Fruit fly (Drosophila melanogaster) whole organism, wandering third instar larva: ENCODE results near the gene Cubn.
A peak's percentile ranks its signal among the peaks of the same experiment; 100 is the strongest.

Experiments used
- Abd-B ChIP-seq: fragments of >200 bp; optimal IDR thresholded peaks from 2 replicates; lab custom pipeline; 2017; ENCODE audit warnings: missing biosample characterization, missing genetic modification characterization
- CG32264 ChIP-seq: fragments of 200-800 bp; sonication (Bioruptor generic); optimal IDR thresholded peaks from 2 replicates; lab custom pipeline; 2016; ENCODE audit warnings: missing biosample characterization, missing genetic modification characterization
- CG9705 ChIP-seq: fragments of 200-800 bp; sonication (Bioruptor generic); optimal IDR thresholded peaks from 2 replicates; lab custom pipeline; 2018; ENCODE audit warnings: missing biosample characterization, mild to moderate bottlenecking, missing genetic modification characterization
- CrebA ChIP-seq: fragments of 200-800 bp; sonication (Bioruptor generic); optimal IDR thresholded peaks from 2 replicates; lab custom pipeline; 2016; ENCODE audit warnings: missing biosample characterization, mild to moderate bottlenecking, missing genetic modification characterization, borderline replicate concordance
- Dfd ChIP-seq: fragments of >200 bp; optimal IDR thresholded peaks from 2 replicates; lab custom pipeline; 2017; ENCODE audit warnings: missing biosample characterization, missing genetic modification characterization
- Dif ChIP-seq: fragments of 200-275, 200-300 bp; sonication (Bioruptor generic); optimal IDR thresholded peaks from 2 replicates; lab custom pipeline; 2018; ENCODE audit warnings: missing biosample characterization, missing genetic modification characterization; ENCODE audit not compliant: partially characterized antibody
- GATAd ChIP-seq: sonication (Bioruptor generic); optimal IDR thresholded peaks from 2 replicates; lab custom pipeline; 2016; ENCODE audit warnings: missing biosample characterization, missing genetic modification characterization
- HLH106 ChIP-seq: fragments of 200-800 bp; optimal IDR thresholded peaks from 3 replicates; lab custom pipeline; 2019; ENCODE audit warnings: missing biosample characterization, mild to moderate bottlenecking, missing genetic modification characterization, moderate library complexity
- Hnf4 ChIP-seq: fragments of 200-800 bp; sonication (Bioruptor generic); optimal IDR thresholded peaks from 2 replicates; lab custom pipeline; 2016; ENCODE audit warnings: missing biosample characterization, mild to moderate bottlenecking, missing genetic modification characterization
- Hr83 ChIP-seq: fragments of 200-300 bp; sonication (Bioruptor generic); optimal IDR thresholded peaks from 2 replicates; lab custom pipeline; 2016; ENCODE audit warnings: missing biosample characterization, mild to moderate bottlenecking, missing genetic modification characterization, moderate library complexity; ENCODE audit not compliant: poor library complexity, severe bottlenecking
- Jra ChIP-seq: sonication (Bioruptor generic); optimal IDR thresholded peaks from 2 replicates; lab custom pipeline; 2016; ENCODE audit warnings: missing biosample characterization, missing genetic modification characterization
- Mio ChIP-seq: sonication (Bioruptor generic); optimal IDR thresholded peaks from 2 replicates; lab custom pipeline; 2016; ENCODE audit warnings: missing biosample characterization, missing genetic modification characterization
- Myc ChIP-seq: fragments of >200 bp; optimal IDR thresholded peaks from 2 replicates; lab custom pipeline; 2017
- N ChIP-seq: fragments of >200 bp; optimal IDR thresholded peaks from 2 replicates; lab custom pipeline; 2018; ENCODE audit warnings: missing biosample characterization, missing external identifiers, missing genetic modification characterization
- Rel ChIP-seq, 2 experiments: fragments of 200-800 bp; sonication (Bioruptor generic) in 1 of 2; optimal IDR thresholded peaks; 2 replicates in 1 of 2; 3 replicates in 1 of 2; lab custom pipeline; 2016 to 2019; ENCODE audit warnings: mild to moderate bottlenecking in 2 of 2, missing biosample characterization in 2 of 2, missing genetic modification characterization in 2 of 2, moderate library complexity in 1 of 2
- Vsx2 ChIP-seq: fragments of 200-300, 225-300 bp; sonication (Bioruptor generic); optimal IDR thresholded peaks from 2 replicates; lab custom pipeline; 2018; ENCODE audit warnings: missing biosample characterization, missing genetic modification characterization; ENCODE audit not compliant: partially characterized antibody
- br ChIP-seq: fragments of 200-800 bp; sonication (Bioruptor generic); optimal IDR thresholded peaks from 2 replicates; lab custom pipeline; 2016; ENCODE audit warnings: missing biosample characterization, missing genetic modification characterization
- brk ChIP-seq: fragments of 200-800 bp; sonication (Bioruptor generic); optimal IDR thresholded peaks from 2 replicates; lab custom pipeline; 2016; ENCODE audit warnings: missing biosample characterization, mild to moderate bottlenecking, missing genetic modification characterization
- dl ChIP-seq, 2 experiments: fragments of 175-275, 200-275 bp in 1 of 2; fragments of 200-275 bp in 1 of 2; sonication (Bioruptor generic); optimal IDR thresholded peaks; lab custom pipeline; 2018; ENCODE audit warnings: mild to moderate bottlenecking in 2 of 2, missing biosample characterization in 2 of 2, missing genetic modification characterization in 2 of 2, moderate library complexity in 2 of 2; ENCODE audit not compliant: partially characterized antibody in 2 of 2, insufficient read depth in 1 of 2
- dmrt93B ChIP-seq: fragments of 200-800 bp; sonication (Bioruptor generic); optimal IDR thresholded peaks from 2 replicates; lab custom pipeline; 2018; ENCODE audit warnings: missing biosample characterization, mild to moderate bottlenecking, missing genetic modification characterization
- foxo ChIP-seq, 2 experiments: fragments of 200-800 bp; sonication (Bioruptor generic); optimal IDR thresholded peaks; 2 replicates in 1 of 2; 3 replicates in 1 of 2; lab custom pipeline; 2016 to 2017; ENCODE audit warnings: missing biosample characterization in 2 of 2, missing genetic modification characterization in 2 of 2
- fru ChIP-seq: fragments of 200-800 bp; sonication (Bioruptor generic); optimal IDR thresholded peaks from 3 replicates; lab custom pipeline; 2016; ENCODE audit warnings: missing biosample characterization, mild to moderate bottlenecking, missing genetic modification characterization
- h ChIP-seq: fragments of 200-800 bp; sonication (Bioruptor generic); optimal IDR thresholded peaks from 3 replicates; lab custom pipeline; 2016; ENCODE audit warnings: missing biosample characterization, mild to moderate bottlenecking, missing genetic modification characterization
- jim ChIP-seq: fragments of 175-275, 200-325 bp; sonication (Bioruptor generic); optimal IDR thresholded peaks from 2 replicates; lab custom pipeline; 2016; ENCODE audit warnings: missing biosample characterization, mild to moderate bottlenecking, missing genetic modification characterization
- pan ChIP-seq: fragments of >200 bp; optimal IDR thresholded peaks from 2 replicates; lab custom pipeline; 2017
- psq ChIP-seq: fragments of 200-800 bp; sonication (Bioruptor generic); optimal IDR thresholded peaks from 3 replicates; lab custom pipeline; 2017; ENCODE audit warnings: missing biosample characterization, mild to moderate bottlenecking, missing genetic modification characterization, moderate library complexity
- rgr ChIP-seq: fragments of 200-800 bp; sonication (Bioruptor generic); optimal IDR thresholded peaks from 3 replicates; lab custom pipeline; 2016; ENCODE audit warnings: missing biosample characterization, mild to moderate bottlenecking, missing genetic modification characterization
- sv ChIP-seq: fragments of 200-800 bp; sonication (Bioruptor generic); optimal IDR thresholded peaks from 3 replicates; lab custom pipeline; 2016; ENCODE audit warnings: missing biosample characterization, missing genetic modification characterization
- tai ChIP-seq: sonication (Bioruptor generic); optimal IDR thresholded peaks from 2 replicates; lab custom pipeline; 2016; ENCODE audit warnings: missing biosample characterization, missing genetic modification characterization
- usp ChIP-seq: fragments of >200 bp; optimal IDR thresholded peaks from 2 replicates; lab custom pipeline; 2017; ENCODE audit warnings: missing biosample characterization, missing genetic modification characterization
- woc ChIP-seq: sonication (Bioruptor generic); optimal IDR thresholded peaks from 2 replicates; lab custom pipeline; 2016; ENCODE audit warnings: missing biosample characterization, mild to moderate bottlenecking, missing genetic modification characterization

Cubn gene

DNA sequence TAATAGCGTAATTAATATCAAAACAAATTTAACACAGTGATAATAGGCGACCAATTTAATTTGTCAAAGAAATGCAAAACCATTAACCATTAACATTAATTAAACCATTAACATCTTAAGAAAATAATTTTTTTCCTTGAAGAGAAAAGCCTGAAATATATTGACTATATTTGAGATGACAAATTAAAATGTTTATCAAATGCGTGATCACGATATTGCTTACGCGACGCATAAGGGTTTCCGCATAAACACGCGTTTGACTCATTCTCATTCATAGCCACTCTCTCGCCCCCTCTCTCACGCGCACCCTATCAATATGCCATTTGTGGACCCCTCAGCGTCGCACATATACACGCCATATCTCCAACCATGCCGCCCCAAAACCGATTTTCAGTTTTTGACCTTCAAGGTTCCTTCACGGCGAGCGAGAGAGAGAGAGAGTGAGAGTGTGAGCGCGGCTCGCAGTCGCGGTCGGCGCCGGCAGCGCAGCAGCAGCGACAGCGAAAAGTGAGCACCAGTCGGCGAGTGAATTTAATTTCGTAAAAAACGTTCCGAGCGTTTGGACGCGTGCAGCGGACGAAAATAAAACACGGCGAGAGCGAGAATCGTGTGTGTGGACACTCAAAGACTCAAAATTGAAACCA is 14.4 kb upstream of the Cubn start, which contains the start of gene Hex-A (continued):
- TF ChIP-seq HLH106 (tag; lab: Kevin White, UChicago): peak; percentile 99

DNA sequence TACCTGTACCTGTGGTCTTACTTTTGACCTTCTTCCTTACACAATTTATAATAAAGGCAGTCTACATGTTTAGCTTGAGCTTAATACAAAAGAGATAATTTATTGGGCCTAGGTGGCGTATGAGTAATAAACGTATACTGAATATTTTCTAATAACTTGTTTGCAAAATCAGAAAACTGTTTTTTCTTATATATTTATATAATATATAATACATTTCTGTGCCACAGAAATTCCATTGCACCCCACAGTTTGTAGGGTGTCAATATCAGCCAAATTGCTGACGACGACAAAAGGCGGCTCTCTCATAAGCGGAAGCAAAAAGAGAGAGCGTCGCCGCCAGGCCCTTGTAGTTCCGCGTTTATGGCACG is 13.8 kb upstream of the Cubn start:
- TF ChIP-seq pan (lab: Kevin White, UChicago) (no peak), HLH106 (tag; lab: Kevin White, UChicago) (no peak), Abd-B (GFP tag; lab: Kevin White, UChicago) (no peak), foxo (GFP tag; optimal IDR thresholded peaks at IDR 0.05; lab: Kevin White, UChicago) (no peak), usp (GFP tag; lab: Kevin White, UChicago) (peak; percentile 29), CG32264 (GFP tag; lab: Kevin White, UChicago) (no peak), dl (GFP tag; optimal IDR thresholded peaks at IDR 0.05; lab: Kevin White, UChicago; ENCODE audit: insufficient read depth in 1 of 2, partially characterized antibody in 2 of 2) (no peak), Dif (peak; percentile 29), sv (GFP tag; lab: Kevin White, UChicago) (no peak), Rel (GFP tag; optimal IDR thresholded peaks at IDR 0.05; lab: Kevin White, UChicago) (no peak), Rel (tag; optimal IDR thresholded peaks at IDR 0.05; lab: Kevin White, UChicago) (no peak)
- TF ChIP-seq, all 38 proteins: peak for 2

DNA sequence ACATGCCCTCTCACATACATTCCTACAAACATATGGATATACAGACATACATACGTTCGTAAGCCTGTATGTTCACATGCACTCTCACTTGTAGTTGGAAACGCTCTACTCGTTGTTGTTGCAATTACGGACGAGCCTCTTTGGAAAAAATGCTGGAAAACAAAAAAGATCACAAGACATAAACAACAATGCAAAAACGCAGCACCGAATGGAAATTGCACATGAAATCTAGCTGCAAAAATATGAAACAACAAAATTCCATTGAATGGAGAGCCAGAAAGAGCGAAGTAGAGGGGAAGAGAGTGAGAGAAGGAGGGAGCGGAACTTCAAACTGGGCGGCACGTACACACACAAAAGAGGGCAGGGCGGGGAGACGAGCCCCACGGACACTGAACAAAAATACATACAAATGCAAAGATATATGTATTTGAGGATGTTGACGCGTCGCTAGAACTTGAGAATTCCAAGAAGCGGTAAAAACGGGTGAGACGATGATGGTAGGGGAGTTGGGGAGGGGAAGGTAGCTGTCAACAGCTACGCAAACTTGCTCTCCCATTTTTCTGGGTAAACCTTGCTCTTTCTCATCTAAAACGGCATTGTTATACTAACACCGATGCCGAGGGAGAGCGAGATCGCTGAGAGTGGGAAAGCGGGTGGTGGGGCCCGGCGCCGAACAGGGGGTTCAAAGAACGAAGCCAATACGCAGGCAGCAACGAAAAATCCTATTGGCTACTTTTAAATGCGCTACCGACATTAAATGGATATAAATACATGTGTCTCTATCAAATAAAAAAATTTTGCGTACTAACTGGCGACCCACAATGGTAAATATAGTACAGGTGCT is 13.2 kb upstream of the Cubn start:
- TF ChIP-seq tai (peak; percentile 69), brk (GFP tag; lab: Kevin White, UChicago) (peak; percentile 58), dmrt93B (peak; percentile 36), sv (GFP tag; lab: Kevin White, UChicago) (no peak), br (GFP tag; lab: Kevin White, UChicago) (peak; percentile 24), jim (no peak), fru (GFP tag; lab: Kevin White, UChicago) (peak; percentile 14), Myc (lab: Kevin White, UChicago) (no peak), Jra (peak; percentile 31), Vsx2 (no peak), Dif (peak; percentile 71), HLH106 (tag; lab: Kevin White, UChicago) (peak; percentile 21), dl (GFP tag; optimal IDR thresholded peaks at IDR 0.05; lab: Kevin White, UChicago; ENCODE audit: insufficient read depth in 1 of 2, partially characterized antibody in 2 of 2) (peak in 1 of 2 experiments; percentile 79), CG9705 (no peak), Rel (GFP tag; optimal IDR thresholded peaks at IDR 0.05; lab: Kevin White, UChicago) (peak; percentile 57), Rel (tag; optimal IDR thresholded peaks at IDR 0.05; lab: Kevin White, UChicago) (peak; percentile 73), Abd-B (GFP tag; lab: Kevin White, UChicago) (no peak), CrebA (GFP tag; lab: Kevin White, UChicago) (peak; percentile 94), woc (GFP tag; lab: Kevin White, UChicago) (peak; percentile 78), usp (GFP tag; lab: Kevin White, UChicago) (no peak), Dfd (GFP tag; lab: Kevin White, UChicago) (no peak), h (peak; percentile 70), N (GFP tag; lab: Kevin White, UChicago) (no peak), psq (peak; percentile 36), CG32264 (GFP tag; lab: Kevin White, UChicago) (no peak), GATAd (GFP tag; lab: Kevin White, UChicago) (no peak), Hr83 (GFP tag; lab: Kevin White, UChicago) (peak; percentile 77), rgr (GFP tag; lab: Kevin White, UChicago) (peak; percentile 23), foxo (GFP tag; optimal IDR thresholded peaks at IDR 0.05; lab: Kevin White, UChicago) (no peak), Hnf4 (GFP tag; lab: Kevin White, UChicago) (peak; percentile 82), Mio (peak; percentile 22)
